Fruit fly (Drosophila melanogaster) Kc167 (cell line): ENCODE data around the gene PIG-K.

ENCODE experiments used
- Sin3A ChIP-seq: fragments of >200 bp; optimal IDR thresholded peaks from 2 replicates; lab custom pipeline; 2018; ENCODE audit warnings: missing external identifiers
- insv ChIP-seq: fragments of >200 bp; optimal IDR thresholded peaks from 3 replicates; lab custom pipeline; 2018; ENCODE audit warnings: missing external identifiers
- psq ChIP-seq: fragments of >200 bp; optimal IDR thresholded peaks from 2 replicates; lab custom pipeline; 2017; ENCODE audit warnings: missing external identifiers

DNA sequence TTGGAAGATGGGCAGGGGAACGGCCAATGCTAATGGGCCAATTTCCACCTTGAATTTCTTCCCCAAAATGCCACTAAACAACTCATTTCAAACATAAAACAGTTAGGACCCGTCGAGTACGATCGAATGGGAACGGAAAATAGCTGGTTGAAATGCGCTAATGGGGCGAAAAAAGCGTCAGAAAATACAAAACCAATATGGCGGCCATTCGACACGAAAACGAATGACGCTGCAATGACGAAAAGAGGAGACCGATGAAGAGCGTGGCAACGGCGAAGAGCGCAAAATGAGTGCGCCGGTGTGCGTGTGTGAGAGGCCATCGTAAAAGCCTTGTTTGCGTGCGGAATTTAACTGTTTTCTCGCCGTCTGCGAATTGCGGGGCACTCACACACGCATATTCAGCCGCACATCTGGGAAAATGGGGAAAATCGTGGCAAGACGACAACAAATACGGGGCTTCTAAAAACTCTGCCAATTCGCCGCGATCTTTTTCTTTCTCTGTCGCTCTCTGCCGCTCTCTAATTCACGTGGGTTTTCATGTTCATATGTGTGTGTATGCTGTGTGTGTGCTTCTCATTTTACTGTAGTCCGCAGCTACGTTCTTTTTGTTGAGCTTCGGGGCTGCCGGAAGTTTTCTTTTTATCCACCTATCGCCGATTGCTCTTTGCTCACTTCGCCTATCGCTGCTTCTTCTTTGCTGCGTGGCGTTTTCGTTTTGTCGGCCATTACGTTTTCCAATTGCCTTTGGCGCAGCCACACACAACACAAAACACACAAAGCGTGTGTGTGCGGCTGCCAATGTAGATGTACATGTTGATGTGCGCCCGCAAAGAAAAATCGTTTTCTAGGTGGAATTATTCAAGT, 1.1 kb upstream of the PIG-K start, which contains the start of gene east:
- no peak for TF ChIP-seq insv (lab: Kevin White, UChicago)
- TF ChIP-seq Sin3A (lab: Kevin White, UChicago): no peak
- peak; percentile 57 for TF ChIP-seq psq (lab: Kevin White, UChicago)
